Worm (Caenorhabditis elegans) whole organism, young adult: ENCODE measurements around the gene bkip-1.

ENCODE experiments used
- D2030.7 ChIP-seq: fragments of 200-800 bp; sonication (Bioruptor generic); IDR thresholded peaks from 2 replicates; pipeline ENCODE4 v1.3.6; 2022; ENCODE audit warnings: missing genetic modification reagents, missing genetic modification characterization, missing compliant biosample characterization
- F33H1.4 ChIP-seq: fragments of 200-800 bp; sonication (Bioruptor generic); IDR thresholded peaks from 2 replicates; pipeline ENCODE4 v1.3.6; 2022; ENCODE audit warnings: missing genetic modification reagents, missing genetic modification characterization, missing compliant biosample characterization
- F49E8.2 ChIP-seq: sonication (generic microtip); optimal IDR thresholded peaks from 3 replicates; lab custom pipeline; 2017; ENCODE audit warnings: missing genetic modification characterization, mild to moderate bottlenecking, missing compliant biosample characterization, antibody characterized with exemption, moderate library complexity; ENCODE audit not compliant: insufficient read depth
- F52B5.7 ChIP-seq: sonication (generic microtip); optimal IDR thresholded peaks from 2 replicates; lab custom pipeline; 2016; ENCODE audit warnings: mild to moderate bottlenecking, missing genetic modification characterization, missing compliant biosample characterization
- Y53G8AR.9 ChIP-seq: fragments of 200-800 bp; sonication (Bioruptor generic); conservative IDR thresholded peaks from 2 replicates; pipeline ENCODE4 v1.3.6; 2022; ENCODE audit warnings: missing genetic modification reagents, missing genetic modification characterization, missing compliant biosample characterization
- Y79H2A.3 ChIP-seq: fragments of 200-800 bp; sonication (Bioruptor generic); conservative IDR thresholded peaks from 2 replicates; pipeline ENCODE4 v1.3.6; 2022; ENCODE audit warnings: missing genetic modification reagents, missing genetic modification characterization, missing compliant biosample characterization
- aptf-2 ChIP-seq: fragments of 200-800 bp; sonication (Bioruptor generic); conservative IDR thresholded peaks from 2 replicates; pipeline ENCODE4 v1.3.6; 2022; ENCODE audit warnings: missing genetic modification reagents, missing genetic modification characterization, missing compliant biosample characterization
- athp-1 ChIP-seq: sonication (generic microtip); optimal IDR thresholded peaks from 2 replicates; lab custom pipeline; 2017; ENCODE audit warnings: mild to moderate bottlenecking, missing genetic modification characterization, missing compliant biosample characterization
- attf-3 ChIP-seq: fragments of 200-800 bp; sonication (Bioruptor generic); conservative IDR thresholded peaks from 2 replicates; pipeline ENCODE4 v1.3.6; 2022; ENCODE audit warnings: missing genetic modification reagents, missing genetic modification characterization, missing compliant biosample characterization
- attf-5 ChIP-seq: fragments of 200-800 bp; sonication (Bioruptor generic); optimal IDR thresholded peaks from 2 replicates; lab custom pipeline; 2018; ENCODE audit warnings: mild to moderate bottlenecking, missing genetic modification characterization, missing compliant biosample characterization
- bed-2 ChIP-seq: fragments of 200-800 bp; sonication (Bioruptor generic); IDR thresholded peaks from 2 replicates; pipeline ENCODE4 v1.3.6; 2022; ENCODE audit warnings: missing genetic modification reagents, missing genetic modification characterization, missing compliant biosample characterization
- cebp-1 ChIP-seq, 2 experiments: fragments of 200-800 bp in 1 of 2; sonication (Bioruptor generic) in 1 of 2; sonication (generic microtip) in 1 of 2; IDR thresholded peaks in 1 of 2; optimal IDR thresholded peaks in 1 of 2; 2 replicates each; pipeline versions ENCODE4 v1.3.6 to Lab custom; 2017 to 2022; ENCODE audit warnings: missing compliant biosample characterization in 2 of 2, missing genetic modification characterization in 2 of 2, mild to moderate bottlenecking in 1 of 2, missing genetic modification reagents in 1 of 2, moderate library complexity in 1 of 2
- cebp-2 ChIP-seq: fragments of 200-800 bp; sonication (Bioruptor generic); IDR thresholded peaks from 2 replicates; pipeline ENCODE4 v1.3.6; 2022; ENCODE audit warnings: missing genetic modification characterization, missing compliant biosample characterization
- ceh-40 ChIP-seq: fragments of 200-800 bp; sonication (Bioruptor generic); IDR thresholded peaks from 2 replicates; pipeline ENCODE4 v1.3.6; 2022; ENCODE audit warnings: missing genetic modification characterization, missing compliant biosample characterization
- ceh-58 ChIP-seq: fragments of 200-800 bp; sonication (Bioruptor generic); IDR thresholded peaks from 2 replicates; pipeline ENCODE4 v1.3.6; 2022; ENCODE audit warnings: missing genetic modification characterization, missing compliant biosample characterization
- dox-1 ChIP-seq: fragments of 200-800 bp; sonication (Bioruptor generic); IDR thresholded peaks from 2 replicates; pipeline ENCODE4 v1.3.6; 2022; ENCODE audit warnings: missing genetic modification reagents, missing genetic modification characterization, missing compliant biosample characterization
- efl-1 ChIP-seq: fragments of 150-350 bp; optimal IDR thresholded peaks from 2 replicates; lab custom pipeline; 2014; ENCODE audit warnings: missing biosample characterization, missing genetic modification reagents, missing genetic modification characterization
- egl-44 ChIP-seq: fragments of 200-800 bp; sonication (Bioruptor generic); IDR thresholded peaks from 2 replicates; pipeline ENCODE4 v1.3.6; 2022; ENCODE audit warnings: missing genetic modification reagents, missing genetic modification characterization, missing compliant biosample characterization
- egrh-3 ChIP-seq: fragments of 200-800 bp; sonication (Bioruptor generic); IDR thresholded peaks from 2 replicates; pipeline ENCODE4 v1.3.6; 2022; ENCODE audit warnings: missing genetic modification reagents, missing genetic modification characterization, missing compliant biosample characterization
- hlh-12 ChIP-seq: sonication (generic microtip); optimal IDR thresholded peaks from 2 replicates; lab custom pipeline; 2016; ENCODE audit warnings: missing genetic modification characterization, missing compliant biosample characterization
- hmg-1.2 ChIP-seq: fragments of 200-800 bp; sonication (Bioruptor generic); IDR thresholded peaks from 2 replicates; pipeline ENCODE4 v1.3.6; 2022; ENCODE audit warnings: missing genetic modification reagents, missing genetic modification characterization, missing compliant biosample characterization
- let-607 ChIP-seq, 2 experiments: fragments of 200-800 bp in 1 of 2; sonication (Bioruptor generic) in 1 of 2; sonication (generic microtip) in 1 of 2; optimal IDR thresholded peaks; 2 replicates each; lab custom pipeline; 2016 to 2018; ENCODE audit warnings: mild to moderate bottlenecking in 2 of 2, missing compliant biosample characterization in 2 of 2, missing genetic modification characterization in 2 of 2, moderate library complexity in 2 of 2, missing genotype in 1 of 2
- lin-35 ChIP-seq, 3 experiments: fragments of 150-350 bp in 2 of 3; sonication (generic microtip) in 1 of 3; optimal IDR thresholded peaks; 2 replicates each; lab custom pipeline; 2014 to 2018; ENCODE audit warnings: missing biosample characterization in 3 of 3, missing genetic modification characterization in 3 of 3, missing genetic modification reagents in 3 of 3
- madf-10 ChIP-seq: sonication (generic microtip); optimal IDR thresholded peaks from 2 replicates; lab custom pipeline; 2016; ENCODE audit warnings: mild to moderate bottlenecking, missing genetic modification characterization, missing compliant biosample characterization
- madf-3 ChIP-seq: fragments of 200-800 bp; sonication (Bioruptor generic); IDR thresholded peaks from 2 replicates; pipeline ENCODE4 v1.3.6; 2022; ENCODE audit warnings: missing genetic modification reagents, missing genetic modification characterization, missing compliant biosample characterization
- madf-8 ChIP-seq: fragments of 200-800 bp; sonication (Bioruptor generic); conservative IDR thresholded peaks from 2 replicates; pipeline ENCODE4 v1.3.6; 2022; ENCODE audit warnings: missing genetic modification reagents, missing genetic modification characterization, missing compliant biosample characterization
- mes-4 ChIP-seq: sonication (generic microtip); optimal IDR thresholded peaks from 2 replicates; lab custom pipeline; 2016; ENCODE audit warnings: missing genotype, missing genetic modification characterization, missing compliant biosample characterization
- nfya-2 ChIP-seq: fragments of 200-800 bp; sonication (Bioruptor generic); IDR thresholded peaks from 2 replicates; pipeline ENCODE4 v1.3.6; 2022; ENCODE audit warnings: missing genetic modification reagents, missing genetic modification characterization, missing compliant biosample characterization
- nfyb-1 ChIP-seq: fragments of 200-800 bp; sonication (Bioruptor generic); IDR thresholded peaks from 2 replicates; pipeline ENCODE4 v1.3.6; 2022; ENCODE audit warnings: missing genetic modification reagents, missing genetic modification characterization, missing compliant biosample characterization
- nhr-120 ChIP-seq: fragments of 200-800 bp; sonication (Bioruptor generic); IDR thresholded peaks from 2 replicates; pipeline ENCODE4 v1.3.6; 2022; ENCODE audit warnings: missing genetic modification characterization, missing compliant biosample characterization
- nhr-179 ChIP-seq: sonication (generic microtip); optimal IDR thresholded peaks from 2 replicates; lab custom pipeline; 2016; ENCODE audit warnings: mild to moderate bottlenecking, missing genetic modification characterization, missing compliant biosample characterization
- nhr-80 ChIP-seq: sonication (generic microtip); optimal IDR thresholded peaks from 2 replicates; lab custom pipeline; 2016; ENCODE audit warnings: missing genetic modification characterization, missing compliant biosample characterization
- pbrm-1 ChIP-seq: fragments of 200-800 bp; sonication (Bioruptor generic); IDR thresholded peaks from 2 replicates; pipeline ENCODE4 v1.3.6; 2022; ENCODE audit warnings: missing genetic modification reagents, missing genetic modification characterization, missing compliant biosample characterization
- rcor-1 ChIP-seq: fragments of 200-800 bp; sonication (Bioruptor generic); IDR thresholded peaks from 2 replicates; pipeline ENCODE4 v1.3.6; 2022; ENCODE audit warnings: missing genetic modification reagents, missing genetic modification characterization, missing compliant biosample characterization
- snpc-1.1 ChIP-seq: sonication (generic microtip); optimal IDR thresholded peaks from 2 replicates; lab custom pipeline; 2017; ENCODE audit warnings: missing genetic modification characterization, mild to moderate bottlenecking, missing compliant biosample characterization, antibody characterized with exemption, moderate library complexity, missing genotype, missing genetic modification reagents; ENCODE audit not compliant: insufficient read depth
- zfh-2 ChIP-seq: fragments of 200-800 bp; sonication (Bioruptor generic); conservative IDR thresholded peaks from 2 replicates; pipeline ENCODE4 v1.3.6; 2022; ENCODE audit warnings: missing genetic modification reagents, missing genetic modification characterization, missing compliant biosample characterization
- ztf-18 ChIP-seq: sonication (generic microtip); optimal IDR thresholded peaks from 2 replicates; lab custom pipeline; 2016; ENCODE audit warnings: missing genotype, mild to moderate bottlenecking, missing genetic modification characterization, missing compliant biosample characterization
- ztf-25 ChIP-seq: fragments of 200-800 bp; sonication (Bioruptor generic); IDR thresholded peaks from 2 replicates; pipeline ENCODE4 v1.3.6; 2022; ENCODE audit warnings: missing genetic modification reagents, missing genetic modification characterization, missing compliant biosample characterization
- ztf-28 ChIP-seq: fragments of 200-800 bp; sonication (Bioruptor generic); IDR thresholded peaks from 2 replicates; pipeline ENCODE4 v1.3.6; 2022; ENCODE audit warnings: missing genetic modification reagents, missing genetic modification characterization, missing compliant biosample characterization
- ztf-6 ChIP-seq: fragments of 200-800 bp; sonication (Bioruptor generic); IDR thresholded peaks from 2 replicates; pipeline ENCODE4 v1.3.6; 2022; ENCODE audit warnings: missing genetic modification reagents, missing genetic modification characterization, missing compliant biosample characterization

Gene bkip-1

ce11 chrII:14136302-14136701, 35.2 kb downstream of the bkip-1 start:
- TF ChIP-seq zfh-2 (GFP tag; lab: Robert Waterston, UW) (peak; percentile 68), ztf-25 (GFP tag; lab: Robert Waterston, UW) (no peak), egrh-3 (peak; percentile 24; the same call in 1 of the 2 replicates)

- TF ChIP-seq bed-2, result no peak
- no peak for TF ChIP-seq ztf-18
- no peak for TF ChIP-seq hlh-12
- TF ChIP-seq Y79H2A.3 (GFP tag; lab: Robert Waterston, UW), result no peak
- TF ChIP-seq F52B5.7 (tag; lab: Kevin White, UChicago), result no peak
- TF ChIP-seq ceh-40 (GFP tag; lab: Robert Waterston, UW), result no peak
- TF ChIP-seq athp-1 (tag; lab: Kevin White, UChicago), result no peak
- TF ChIP-seq hmg-1.2, result no peak
- no peak for TF ChIP-seq cebp-2 (GFP tag; lab: Robert Waterston, UW)
- no peak for TF ChIP-seq madf-8 (GFP tag; lab: Robert Waterston, UW)
- no peak for TF ChIP-seq madf-3
- no peak for TF ChIP-seq nhr-179 (tag; lab: Kevin White, UChicago)
- no peak for TF ChIP-seq attf-5
- TF ChIP-seq snpc-1.1 (tag; lab: Kevin White, UChicago), result no peak
- TF ChIP-seq nhr-120 (GFP tag; lab: Robert Waterston, UW), result no peak
- TF ChIP-seq ztf-6, result no peak
- no peak for TF ChIP-seq mes-4
- TF ChIP-seq egrh-3, result no peak
Measured at ce11 chrII:14137538-14137937, 36.5 kb downstream of the bkip-1 start, which contains the start of gene K09E4.1. Gene K09E4.1, plus strand, starts transcription at chrII:14137838.

ce11 chrII:14138849-14139419, 37.9 kb downstream of the bkip-1 start:
- TF ChIP-seq egrh-3, result peak; percentile 55; the same call in 1 of the 2 replicates
- TF ChIP-seq ceh-40 (GFP tag; lab: Robert Waterston, UW), result no peak
- peak; percentile 73 for TF ChIP-seq zfh-2 (GFP tag; lab: Robert Waterston, UW)
- no peak for TF ChIP-seq ceh-58 (GFP tag; lab: Robert Waterston, UW)
- TF ChIP-seq aptf-2, result no peak
- TF ChIP-seq athp-1 (tag; lab: Kevin White, UChicago), result no peak
- TF ChIP-seq Y53G8AR.9 (GFP tag; lab: Robert Waterston, UW), result no peak
- TF ChIP-seq let-607 (tag; optimal IDR thresholded peaks at IDR 0.05; lab: Kevin White, UChicago), result no peak
- TF ChIP-seq F52B5.7 (tag; lab: Kevin White, UChicago), result no peak
- TF ChIP-seq dox-1 (GFP tag; lab: Robert Waterston, UW), result 0 out of 2 replicates have a peak, but pooled peaks have one; percentile 7
- TF ChIP-seq hlh-12, result no peak
- TF ChIP-seq nhr-80 (tag; lab: Kevin White, UChicago), result no peak
- no peak for TF ChIP-seq efl-1 (GFP tag; lab: Kevin White, UChicago)
- TF ChIP-seq nfya-2 (GFP tag; lab: Robert Waterston, UW), result no peak

- TF ChIP-seq F49E8.2 (tag; lab: Kevin White, UChicago), result peak; percentile 10
- peak; percentile 62 for TF ChIP-seq hmg-1.2
- TF ChIP-seq madf-3, result peak; percentile 79; the same call in 1 of the 2 replicates
- 0 out of 2 replicates have a peak, but pooled peaks have one; percentile 50 for TF ChIP-seq cebp-1 (GFP tag; IDR thresholded peaks at IDR 0.05; lab: Robert Waterston, UW)
- TF ChIP-seq cebp-1 (tag; optimal IDR thresholded peaks at IDR 0.05; lab: Kevin White, UChicago), result peak; percentile 73
- 0 out of 2 replicates have a peak, but pooled peaks have one; percentile 21 for TF ChIP-seq F33H1.4
- peak; percentile 37; the same call in 1 of the 2 replicates for TF ChIP-seq attf-3 (GFP tag; lab: Robert Waterston, UW)
- peak; percentile 20 for TF ChIP-seq athp-1 (tag; lab: Kevin White, UChicago)
- peak; percentile 39 for TF ChIP-seq madf-10 (tag; lab: Kevin White, UChicago)
- peak; percentile 67; the same call in 1 of the 2 replicates for TF ChIP-seq ztf-28 (GFP tag; lab: Robert Waterston, UW)
- TF ChIP-seq rcor-1 (GFP tag; lab: Robert Waterston, UW), result peak; percentile 38; the same call in 1 of the 2 replicates
- peak; percentile 47; the same call in 1 of the 2 replicates for TF ChIP-seq D2030.7 (GFP tag; lab: Robert Waterston, UW)
- TF ChIP-seq lin-35 (GFP tag; optimal IDR thresholded peaks at IDR 0.05; lab: Kevin White, UChicago), result peak in 1 of 3 experiments; percentile 24
- TF ChIP-seq pbrm-1, result peak; percentile 56; the same call in 1 of the 2 replicates
- TF ChIP-seq egl-44, result peak; percentile 19; the same call in 1 of the 2 replicates
- peak; percentile 58; the same call in 1 of the 2 replicates for TF ChIP-seq Y53G8AR.9 (GFP tag; lab: Robert Waterston, UW)
- TF ChIP-seq nfyb-1 (GFP tag; lab: Robert Waterston, UW), result peak; percentile 85; the same call in 1 of the 2 replicates
Measured at ce11 chrII:14142098-14142554, 41.1 kb downstream of the bkip-1 start, which contains the start of gene cacn-1. Gene cacn-1, minus strand, starts transcription at chrII:14142148.
